Worm (Caenorhabditis elegans) whole organism, young adult: ENCODE results near the gene CC8.3.

Experiments
- F37B4.10 ChIP-seq: fragments of 200-800 bp; sonication (Bioruptor generic); IDR thresholded peaks from 2 replicates; pipeline ENCODE4 v1.3.6; 2022; ENCODE audit warnings: missing genetic modification characterization, missing compliant biosample characterization
- F52B5.7 ChIP-seq: sonication (generic microtip); optimal IDR thresholded peaks from 2 replicates; lab custom pipeline; 2016; ENCODE audit warnings: mild to moderate bottlenecking, missing genetic modification characterization, missing compliant biosample characterization
- aptf-2 ChIP-seq: fragments of 200-800 bp; sonication (Bioruptor generic); conservative IDR thresholded peaks from 2 replicates; pipeline ENCODE4 v1.3.6; 2022; ENCODE audit warnings: missing genetic modification reagents, missing genetic modification characterization, missing compliant biosample characterization
- attf-3 ChIP-seq: fragments of 200-800 bp; sonication (Bioruptor generic); conservative IDR thresholded peaks from 2 replicates; pipeline ENCODE4 v1.3.6; 2022; ENCODE audit warnings: missing genetic modification reagents, missing genetic modification characterization, missing compliant biosample characterization
- ceh-100 ChIP-seq: fragments of 200-800 bp; sonication (Bioruptor generic); IDR thresholded peaks from 2 replicates; pipeline ENCODE4 v1.3.6; 2022; ENCODE audit warnings: missing genetic modification reagents, missing genetic modification characterization, missing compliant biosample characterization
- lag-1 ChIP-seq: fragments of 200-800 bp; sonication (Bioruptor generic); IDR thresholded peaks from 2 replicates; pipeline ENCODE4 v1.3.6; 2022; ENCODE audit warnings: missing genetic modification reagents, missing genetic modification characterization, missing compliant biosample characterization
- lir-1 ChIP-seq: fragments of 200-800 bp; sonication (Bioruptor generic); conservative IDR thresholded peaks from 2 replicates; pipeline ENCODE4 v1.3.6; 2022; ENCODE audit warnings: missing genetic modification reagents, missing genetic modification characterization, missing compliant biosample characterization
- mxl-1 ChIP-seq: sonication (generic microtip); optimal IDR thresholded peaks from 2 replicates; lab custom pipeline; 2016; ENCODE audit warnings: missing genetic modification characterization, missing compliant biosample characterization
- nhr-80 ChIP-seq: sonication (generic microtip); optimal IDR thresholded peaks from 2 replicates; lab custom pipeline; 2016; ENCODE audit warnings: missing genetic modification characterization, missing compliant biosample characterization
- somi-1 ChIP-seq: fragments of 200-800 bp; sonication (Bioruptor generic); optimal IDR thresholded peaks from 2 replicates; lab custom pipeline; 2018; ENCODE audit warnings: mild to moderate bottlenecking, missing genetic modification characterization, missing compliant biosample characterization

CC8.3 gene

DNA sequence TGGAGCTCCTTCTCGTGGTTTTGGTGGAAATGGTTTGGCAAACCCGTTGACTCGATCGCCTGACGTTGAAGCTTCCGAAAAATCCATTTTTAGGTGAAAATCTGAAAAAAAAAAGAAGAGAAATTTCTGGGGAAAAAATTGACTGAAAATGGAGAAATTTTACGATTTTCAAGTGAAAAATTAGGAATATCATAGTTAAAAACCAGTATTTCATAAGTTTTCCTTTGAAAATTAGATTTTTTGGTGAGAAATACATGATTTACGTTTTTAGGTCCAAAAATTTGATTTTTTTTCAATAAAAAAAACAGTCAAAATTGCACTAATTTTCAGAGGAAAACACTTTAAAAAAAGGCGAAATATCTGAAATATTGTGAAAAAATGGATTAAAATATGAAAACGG is 48.6 kb downstream of the CC8.3 start, which contains the start of gene taf-2:
taf-2 (minus strand) TSS at position 101 of the 400 bp plus-strand sequence.
- TF ChIP-seq ceh-100 (GFP tag; lab: Robert Waterston, UW) = no peak
- no peak for TF ChIP-seq mxl-1 (tag; lab: Kevin White, UChicago)
- TF ChIP-seq aptf-2 (GFP tag; lab: Robert Waterston, UW) = no peak
- TF ChIP-seq attf-3 = no peak
- no peak for TF ChIP-seq somi-1
- TF ChIP-seq F37B4.10 (GFP tag; lab: Robert Waterston, UW) = no peak
- TF ChIP-seq lag-1 (GFP tag; lab: Robert Waterston, UW) = no peak
- TF ChIP-seq nhr-80 (tag; lab: Kevin White, UChicago) = no peak
- TF ChIP-seq lir-1 = no peak
- TF ChIP-seq F52B5.7 (tag; lab: Kevin White, UChicago) = no peak
- TF ChIP-seq, all 124 proteins: peak for 0
